Worm (Caenorhabditis elegans) whole organism, late embryonic: ENCODE data around the gene B0563.6.

Experiments
- C08G9.2 ChIP-seq: sonication (generic microtip); optimal IDR thresholded peaks from 2 replicates; lab custom pipeline; 2016; ENCODE audit warnings: mild to moderate bottlenecking, missing genetic modification characterization, moderate library complexity, missing compliant biosample characterization
- F13H6.1 ChIP-seq: sonication (generic microtip); optimal IDR thresholded peaks from 2 replicates; lab custom pipeline; 2016; ENCODE audit warnings: missing genetic modification characterization, missing compliant biosample characterization
- K09A11.1 ChIP-seq: sonication (generic microtip); optimal IDR thresholded peaks from 2 replicates; lab custom pipeline; 2017; ENCODE audit warnings: antibody characterized with exemption, mild to moderate bottlenecking, missing genetic modification characterization, missing compliant biosample characterization; ENCODE audit not compliant: insufficient read depth
- T23F11.4 ChIP-seq: fragments of 200-800 bp; sonication (Bioruptor generic); optimal IDR thresholded peaks from 2 replicates; lab custom pipeline; 2018; ENCODE audit warnings: mild to moderate bottlenecking, missing genetic modification characterization, missing compliant biosample characterization
- ama-1 ChIP-seq: fragments of 150-350 bp; optimal IDR thresholded peaks from 2 replicates; lab custom pipeline; 2014
- ceh-14 ChIP-seq: sonication (generic microtip); optimal IDR thresholded peaks from 2 replicates; lab custom pipeline; 2016; ENCODE audit warnings: missing genotype, missing genetic modification characterization, missing compliant biosample characterization
- ceh-19 ChIP-seq: fragments of 200-800 bp; sonication (Bioruptor generic); optimal IDR thresholded peaks from 2 replicates; lab custom pipeline; 2018; ENCODE audit warnings: mild to moderate bottlenecking, missing genetic modification characterization, missing compliant biosample characterization
- ceh-2 ChIP-seq: sonication (generic microtip); optimal IDR thresholded peaks from 2 replicates; lab custom pipeline; 2016; ENCODE audit warnings: missing genotype, missing genetic modification characterization, missing compliant biosample characterization
- ceh-22 ChIP-seq: sonication (generic microtip); optimal IDR thresholded peaks from 2 replicates; lab custom pipeline; 2017; ENCODE audit warnings: missing biosample characterization, missing genetic modification characterization
- ceh-31 ChIP-seq: sonication (generic microtip); optimal IDR thresholded peaks from 2 replicates; lab custom pipeline; 2016; ENCODE audit warnings: missing genetic modification characterization, missing compliant biosample characterization
- ceh-48 ChIP-seq: sonication (generic microtip); optimal IDR thresholded peaks from 2 replicates; lab custom pipeline; 2016; ENCODE audit warnings: missing genetic modification characterization, inconsistent platforms, missing compliant biosample characterization
- ceh-6 ChIP-seq: fragments of 200-800 bp; sonication (Bioruptor generic); optimal IDR thresholded peaks from 2 replicates; lab custom pipeline; 2018; ENCODE audit warnings: mild to moderate bottlenecking, missing genetic modification characterization, missing compliant biosample characterization
- ets-4 ChIP-seq: sonication (generic microtip); optimal IDR thresholded peaks from 2 replicates; lab custom pipeline; 2016; ENCODE audit warnings: missing genetic modification characterization, missing compliant biosample characterization
- eyg-1 ChIP-seq: sonication (generic microtip); optimal IDR thresholded peaks from 2 replicates; lab custom pipeline; 2016; ENCODE audit warnings: missing genotype, missing genetic modification characterization, missing compliant biosample characterization
- fkh-10 ChIP-seq: fragments of 150-350 bp; optimal IDR thresholded peaks from 2 replicates; lab custom pipeline; 2014; ENCODE audit warnings: missing biosample characterization, missing genetic modification reagents, missing genetic modification characterization
- hlh-13 ChIP-seq: fragments of 200-800 bp; sonication (Bioruptor generic); optimal IDR thresholded peaks from 2 replicates; lab custom pipeline; 2018; ENCODE audit warnings: mild to moderate bottlenecking, missing genetic modification characterization, missing compliant biosample characterization
- hlh-15 ChIP-seq: sonication (generic microtip); optimal IDR thresholded peaks from 2 replicates; lab custom pipeline; 2016; ENCODE audit warnings: missing genetic modification characterization, missing compliant biosample characterization
- hlh-30 ChIP-seq: sonication (generic microtip); optimal IDR thresholded peaks from 2 replicates; lab custom pipeline; 2017; ENCODE audit warnings: antibody characterized with exemption, missing genetic modification characterization, missing compliant biosample characterization; ENCODE audit not compliant: insufficient read depth
- hlh-6 ChIP-seq: sonication (generic microtip); optimal IDR thresholded peaks from 2 replicates; lab custom pipeline; 2016; ENCODE audit warnings: missing genotype, missing genetic modification characterization, missing compliant biosample characterization
- madf-2 ChIP-seq: sonication (generic microtip); optimal IDR thresholded peaks from 2 replicates; lab custom pipeline; 2017; ENCODE audit warnings: missing genetic modification characterization, missing compliant biosample characterization
- mec-3 ChIP-seq: sonication (generic microtip); optimal IDR thresholded peaks from 2 replicates; lab custom pipeline; 2016; ENCODE audit warnings: borderline replicate concordance, missing genetic modification characterization, missing compliant biosample characterization
- nfya-1 ChIP-seq: sonication (generic microtip); optimal IDR thresholded peaks from 2 replicates; lab custom pipeline; 2017; ENCODE audit warnings: missing genetic modification characterization, mild to moderate bottlenecking, missing compliant biosample characterization, antibody characterized with exemption, moderate library complexity
- nhr-11 ChIP-seq: fragments of 150-350 bp; optimal IDR thresholded peaks from 2 replicates; lab custom pipeline; 2014; ENCODE audit warnings: missing biosample characterization, missing genetic modification characterization
- nhr-232 ChIP-seq: sonication (generic microtip); optimal IDR thresholded peaks from 2 replicates; lab custom pipeline; 2016; ENCODE audit warnings: missing genetic modification characterization, missing compliant biosample characterization
- npax-4 ChIP-seq: sonication (generic microtip); optimal IDR thresholded peaks from 2 replicates; lab custom pipeline; 2016; ENCODE audit warnings: missing genetic modification characterization, missing compliant biosample characterization
- pag-3 ChIP-seq: sonication (generic microtip); optimal IDR thresholded peaks from 2 replicates; lab custom pipeline; 2016; ENCODE audit warnings: missing compliant biosample characterization, missing genetic modification characterization, borderline replicate concordance
- pat-9 ChIP-seq: fragments of 200-800 bp; sonication (Bioruptor generic); optimal IDR thresholded peaks from 2 replicates; lab custom pipeline; 2018; ENCODE audit warnings: mild to moderate bottlenecking, missing genetic modification characterization, moderate library complexity, missing compliant biosample characterization
- pqm-1 ChIP-seq: sonication (generic microtip); optimal IDR thresholded peaks from 2 replicates; lab custom pipeline; 2016; ENCODE audit warnings: missing genetic modification characterization, missing compliant biosample characterization
- sdc-2 ChIP-seq: sonication (generic microtip); optimal IDR thresholded peaks from 2 replicates; lab custom pipeline; 2016; ENCODE audit warnings: missing genotype, missing genetic modification characterization, missing compliant biosample characterization
- sox-4 ChIP-seq: sonication (generic microtip); optimal IDR thresholded peaks from 2 replicates; lab custom pipeline; 2017; ENCODE audit warnings: mild to moderate bottlenecking, missing genetic modification characterization, inconsistent platforms, missing compliant biosample characterization
- tbx-2 ChIP-seq: sonication (generic microtip); optimal IDR thresholded peaks from 2 replicates; lab custom pipeline; 2016; ENCODE audit warnings: missing genetic modification characterization, missing compliant biosample characterization
- ttx-3 ChIP-seq: sonication (generic microtip); optimal IDR thresholded peaks from 2 replicates; lab custom pipeline; 2016; ENCODE audit warnings: missing genetic modification reagents, missing genetic modification characterization, missing compliant biosample characterization
- zip-5 ChIP-seq: sonication (generic microtip); optimal IDR thresholded peaks from 2 replicates; lab custom pipeline; 2016; ENCODE audit warnings: missing genetic modification characterization, missing compliant biosample characterization
- ztf-16 ChIP-seq: sonication (generic microtip); optimal IDR thresholded peaks from 2 replicates; lab custom pipeline; 2017; ENCODE audit warnings: missing genetic modification characterization, missing compliant biosample characterization

The B0563.6 gene

DNA sequence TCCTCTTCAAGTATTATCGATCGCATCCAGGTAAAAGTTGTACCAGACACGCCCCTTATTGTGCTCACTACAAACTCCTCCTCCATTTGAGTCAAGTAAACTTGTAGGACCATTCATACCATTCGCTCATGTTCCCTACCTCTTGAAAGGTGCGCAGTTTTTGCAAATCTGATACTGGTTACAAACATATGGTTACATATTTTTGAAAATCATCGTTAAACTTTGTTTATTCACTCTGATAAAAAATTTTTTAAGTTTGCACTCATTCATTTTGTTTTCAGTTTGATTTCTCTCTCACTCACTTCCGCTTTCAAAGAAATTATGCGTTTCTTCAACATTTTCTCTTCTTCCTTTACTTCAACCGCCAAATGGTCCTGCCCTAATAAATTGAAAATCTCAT, 33.7 kb downstream of the B0563.6 start, which contains the start of gene B0563.1:
B0563.1 (plus strand) TSS at position 301 of the 400 bp plus-strand sequence.
- TF ChIP-seq hlh-15 (tag; lab: Kevin White, UChicago): no peak
- no peak for TF ChIP-seq tbx-2
- TF ChIP-seq ceh-19 (GFP tag; lab: Kevin White, UChicago): no peak
- no peak for TF ChIP-seq fkh-10 (GFP tag; lab: Kevin White, UChicago)
- no peak for TF ChIP-seq ceh-31 (tag; lab: Kevin White, UChicago)
- TF ChIP-seq sdc-2 (tag; lab: Kevin White, UChicago): no peak
- TF ChIP-seq C08G9.2 (tag; lab: Kevin White, UChicago): no peak
- TF ChIP-seq eyg-1 (tag; lab: Kevin White, UChicago): no peak
- TF ChIP-seq F13H6.1 (tag; lab: Kevin White, UChicago): no peak
- TF ChIP-seq K09A11.1 (tag; lab: Kevin White, UChicago): no peak
- TF ChIP-seq ceh-48: no peak
- no peak for TF ChIP-seq hlh-6 (tag; lab: Kevin White, UChicago)
- TF ChIP-seq ets-4 (tag; lab: Kevin White, UChicago): no peak
- TF ChIP-seq npax-4 (tag; lab: Kevin White, UChicago): no peak
- no peak for TF ChIP-seq hlh-30
- TF ChIP-seq pag-3 (tag; lab: Kevin White, UChicago): no peak

DNA sequence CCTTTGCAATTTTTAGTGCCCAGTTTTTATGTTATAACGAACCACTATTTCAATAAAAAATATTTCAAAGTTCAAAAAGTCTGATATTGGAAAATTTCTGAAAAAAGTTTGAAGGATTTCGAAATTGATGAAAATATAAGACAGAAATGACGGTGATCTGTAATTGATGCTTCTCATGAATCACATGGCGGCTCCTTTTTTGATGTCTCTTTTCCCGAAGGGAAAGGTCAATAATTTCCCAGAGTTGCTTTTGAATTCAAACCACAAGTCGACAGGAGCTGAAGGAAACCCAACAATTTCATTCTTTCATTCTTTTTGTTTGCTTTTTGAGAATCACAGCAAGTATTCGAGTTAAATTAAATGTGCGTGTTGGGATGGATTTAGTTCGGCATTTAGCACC, 34.8 kb downstream of the B0563.6 start, which contains the start of gene B0563.18:
B0563.18 (plus strand) TSS at position 301 of the 400 bp plus-strand sequence.
- no peak for TF ChIP-seq nhr-11 (tag; lab: Kevin White, UChicago)
- no peak for TF ChIP-seq hlh-13
- TF ChIP-seq nhr-232 (tag; lab: Kevin White, UChicago): no peak
- no peak for TF ChIP-seq nfya-1
- no peak for TF ChIP-seq T23F11.4 (GFP tag; lab: Kevin White, UChicago)
- no peak for TF ChIP-seq ceh-2

DNA sequence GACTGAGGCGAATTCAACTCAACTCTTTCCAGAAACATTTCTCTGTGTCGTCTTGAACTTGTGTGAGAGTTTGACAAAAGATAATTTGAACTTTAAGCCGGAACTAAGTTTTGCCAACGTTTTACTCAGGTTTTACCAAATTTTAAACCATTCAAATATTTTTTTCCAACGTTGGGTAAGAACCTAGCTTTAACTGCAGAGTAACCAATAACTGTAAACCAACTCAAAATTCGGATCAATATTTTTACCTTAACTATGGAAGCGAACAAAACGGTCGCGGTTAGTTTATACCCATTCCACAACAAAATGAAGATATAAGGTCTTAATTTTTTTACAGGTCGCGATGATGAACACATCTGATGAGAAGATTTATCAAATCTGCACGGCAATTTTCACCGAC, 35.2 kb downstream of the B0563.6 start:
- no peak for TF ChIP-seq mec-3 (tag; lab: Kevin White, UChicago)

DNA sequence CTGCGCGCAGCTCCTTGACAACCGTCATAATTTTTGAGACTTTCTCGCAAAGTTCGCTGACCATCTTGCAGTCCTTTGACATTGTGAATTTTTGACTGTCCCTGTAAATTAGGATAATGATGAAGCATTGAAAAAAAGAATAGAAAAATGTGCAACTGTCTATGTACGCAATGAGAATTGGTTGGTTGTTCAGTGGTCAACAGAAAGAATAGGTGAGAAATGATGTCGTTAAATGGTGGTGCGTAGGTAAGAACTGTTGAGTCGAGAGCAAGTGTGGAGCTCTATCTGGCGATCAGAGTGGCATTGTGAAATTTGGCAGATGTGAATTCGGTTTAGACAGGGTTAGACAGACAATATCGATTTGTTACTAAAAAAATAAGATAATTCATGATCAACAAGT, 36.9 kb downstream of the B0563.6 start, which contains the start of gene B0563.8:
B0563.8 (minus strand) TSS at position 101 of the 400 bp plus-strand sequence.
- TF ChIP-seq pat-9 (no peak), F13H6.1 (tag; lab: Kevin White, UChicago) (no peak), sox-4 (tag; lab: Kevin White, UChicago) (no peak), hlh-13 (no peak), sdc-2 (tag; lab: Kevin White, UChicago) (no peak), ceh-14 (tag; lab: Kevin White, UChicago) (no peak)
- TF ChIP-seq, all 69 proteins: peak for 0

DNA sequence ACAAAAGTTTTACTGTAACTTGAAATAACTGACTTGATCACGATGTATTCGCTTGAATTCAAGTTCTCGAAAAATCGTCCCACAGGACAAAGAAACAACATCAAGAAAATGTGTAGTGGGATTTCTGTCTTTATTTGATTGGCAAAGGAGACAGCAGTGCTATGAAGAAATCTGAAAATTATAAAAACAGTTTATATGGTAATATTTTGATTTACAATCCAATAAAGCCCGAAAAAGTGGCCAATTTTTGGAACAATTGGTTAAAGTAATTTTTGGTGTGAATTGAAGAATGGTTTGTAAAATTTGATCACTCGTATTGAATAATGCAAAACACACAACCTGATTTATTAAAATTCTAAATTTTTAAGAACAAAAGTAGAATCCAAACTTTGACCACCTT, 43.3 kb downstream of the B0563.6 start, which contains the start of gene Y81B9A.4:
Y81B9A.4 (minus strand) TSS at position 101 of the 400 bp plus-strand sequence.
- TF ChIP-seq nhr-11 (tag; lab: Kevin White, UChicago) (no peak), tbx-2 (no peak), ztf-16 (no peak), zip-5 (no peak), mec-3 (tag; lab: Kevin White, UChicago) (no peak), ceh-14 (tag; lab: Kevin White, UChicago) (no peak), npax-4 (tag; lab: Kevin White, UChicago) (no peak)

DNA sequence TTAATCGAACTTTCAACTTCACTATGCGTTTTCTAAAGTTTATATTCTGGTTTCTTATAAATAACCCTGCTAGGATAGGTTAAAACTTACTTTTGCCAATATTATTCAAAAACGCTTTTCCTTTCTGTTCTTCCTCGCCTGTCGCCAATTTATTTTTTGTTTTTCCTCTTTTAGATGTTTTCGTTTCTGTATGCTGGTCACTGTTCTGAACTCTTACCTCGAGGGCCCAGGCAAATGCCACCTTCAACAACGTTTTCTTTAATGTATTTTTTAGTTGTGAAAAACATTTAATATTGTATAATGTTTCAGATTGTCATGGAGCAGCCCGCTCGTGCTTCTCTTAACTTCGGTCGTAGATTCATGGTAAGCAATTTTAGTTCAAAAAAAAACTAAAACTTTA, 44.6 kb downstream of the B0563.6 start, which contains the start of gene Y81B9A.3:
Y81B9A.3 (plus strand) TSS at position 301 of the 400 bp plus-strand sequence.
- TF ChIP-seq ceh-22 (tag; lab: Kevin White, UChicago) (no peak), hlh-30 (no peak), T23F11.4 (GFP tag; lab: Kevin White, UChicago) (no peak), madf-2 (tag; lab: Kevin White, UChicago) (no peak), ceh-6 (GFP tag; lab: Kevin White, UChicago) (no peak), K09A11.1 (tag; lab: Kevin White, UChicago) (no peak), pqm-1 (tag; lab: Kevin White, UChicago) (no peak), ttx-3 (tag; lab: Kevin White, UChicago) (no peak), hlh-13 (no peak), ama-1 (lab: Kevin White, UChicago) (no peak), nhr-232 (tag; lab: Kevin White, UChicago) (no peak), nfya-1 (no peak), eyg-1 (tag; lab: Kevin White, UChicago) (no peak), pat-9 (no peak), sox-4 (tag; lab: Kevin White, UChicago) (no peak)
